Fruit fly (Drosophila melanogaster): ENCODE results near the gene eater.

Gene eater

dm6 chr3R:27070906-27071498, 28.5 kb downstream of the eater start (continued):
- peak in 1 of 2 experiments; percentile 19 for TF ChIP-seq dpn (GFP tag; optimal IDR thresholded peaks at IDR 0.05)
- TF ChIP-seq Med (GFP tag), result peak; percentile 86
- TF ChIP-seq shn (GFP tag; optimal IDR thresholded peaks at IDR 0.05), result peak; percentile 20
- TF ChIP-seq CG17385 (GFP tag; optimal IDR thresholded peaks at IDR 0.05), result peak; percentile 1
- peak; percentile 30; the same call in 1 of the 2 replicates for TF ChIP-seq CG10366 (GFP tag; IDR thresholded peaks at IDR 0.05)
- 0 out of 2 replicates have a peak, but pooled peaks have one; percentile 6 for TF ChIP-seq CG11085 (GFP tag; IDR thresholded peaks at IDR 0.05)
- peak; percentile 23 for TF ChIP-seq CG12769 (tag; optimal IDR thresholded peaks at IDR 0.05)
- peak; percentile 38 for TF ChIP-seq Vsx1 (GFP tag; optimal IDR thresholded peaks at IDR 0.05)
- TF ChIP-seq ase (GFP tag; IDR thresholded peaks at IDR 0.05), result 0 out of 3 replicates have a peak, but pooled peaks have one; percentile 31
- no peak for TF ChIP-seq CG15269 (tag; optimal IDR thresholded peaks at IDR 0.05)
- 0 out of 2 replicates have a peak, but pooled peaks have one; percentile 28 for TF ChIP-seq ranshi (GFP tag; IDR thresholded peaks at IDR 0.05)
- TF ChIP-seq dysf (GFP tag; IDR thresholded peaks at IDR 0.05), result peak; percentile 33; the same call in 2 of the 3 replicates
- TF ChIP-seq zfh2 (GFP tag; optimal IDR thresholded peaks at IDR 0.05), result peak; percentile 9
- no peak for TF ChIP-seq BtbVII (GFP tag; optimal IDR thresholded peaks at IDR 0.05)
- peak; percentile 74 for TF ChIP-seq Ets65A (GFP tag)
- 0 out of 2 replicates have a peak, but pooled peaks have one; percentile 19 for TF ChIP-seq CG32532 (GFP tag; IDR thresholded peaks at IDR 0.05)
- TF ChIP-seq pan (optimal IDR thresholded peaks at IDR 0.05), result no peak
- peak in 1 of 2 experiments; percentile 31 for TF ChIP-seq pan (GFP tag; optimal IDR thresholded peaks at IDR 0.05 in 1 of 2, IDR thresholded peaks at IDR 0.05 in 1 of 2)
- peak; percentile 58; the same call in 1 of the 2 replicates for TF ChIP-seq vvl (GFP tag; IDR thresholded peaks at IDR 0.05)
- peak; percentile 49; the same call in 2 of the 3 replicates for TF ChIP-seq CG7357 (GFP tag; IDR thresholded peaks at IDR 0.05)
- no peak for TF ChIP-seq Trl (optimal IDR thresholded peaks at IDR 0.05)
- no peak for TF ChIP-seq Trl (GFP tag; optimal IDR thresholded peaks at IDR 0.05)
- peak; percentile 1 for TF ChIP-seq Fer3 (tag; optimal IDR thresholded peaks at IDR 0.05)
- TF ChIP-seq slbo (GFP tag; IDR thresholded peaks at IDR 0.05), result peak; percentile 32; the same call in 1 of the 2 replicates
- TF ChIP-seq Hr78 (GFP tag; optimal IDR thresholded peaks at IDR 0.05), result peak in 1 of 2 experiments; percentile 16
- TF ChIP-seq ttk (GFP tag; IDR thresholded peaks at IDR 0.05), result 0 out of 2 replicates have a peak, but pooled peaks have one; percentile 20
- TF ChIP-seq dmrt99B (tag; optimal IDR thresholded peaks at IDR 0.05), result peak; percentile 8
- no peak for TF ChIP-seq dmrt11E (tag; optimal IDR thresholded peaks at IDR 0.05)
- TF ChIP-seq seq (GFP tag; IDR thresholded peaks at IDR 0.05), result no peak
- TF ChIP-seq gro (GFP tag; optimal IDR thresholded peaks at IDR 0.05), result no peak
- TF ChIP-seq CG16813 (GFP tag; IDR thresholded peaks at IDR 0.05; ENCODE audit: partially characterized antibody), result 0 out of 3 replicates have a peak, but pooled peaks have one; percentile 26
- TF ChIP-seq lilli (GFP tag; optimal IDR thresholded peaks at IDR 0.05), result peak; percentile 29
- peak; percentile 7 for TF ChIP-seq CG2120 (GFP tag; optimal IDR thresholded peaks at IDR 0.05)
- peak; percentile 14 for TF ChIP-seq gem (tag; optimal IDR thresholded peaks at IDR 0.05)
- no peak for TF ChIP-seq klu (GFP tag; IDR thresholded peaks at IDR 0.05)
- TF ChIP-seq H2.0 (GFP tag; IDR thresholded peaks at IDR 0.05), result peak; percentile 12; the same call in 1 of the 2 replicates
- no peak for TF ChIP-seq CG15696 (tag; optimal IDR thresholded peaks at IDR 0.05)
- TF ChIP-seq so (GFP tag; IDR thresholded peaks at IDR 0.05), result no peak
- no peak for TF ChIP-seq CrebB (tag; optimal IDR thresholded peaks at IDR 0.05)
- peak; percentile 31; the same call in 1 of the 2 replicates for TF ChIP-seq CG14441 (GFP tag; IDR thresholded peaks at IDR 0.05)
- TF ChIP-seq mam (GFP tag; optimal IDR thresholded peaks at IDR 0.05), result peak; percentile 15
- peak; percentile 36; the same call in 1 of the 3 replicates for TF ChIP-seq CG6175 (GFP tag; IDR thresholded peaks at IDR 0.05)
- TF ChIP-seq aop (GFP tag; IDR thresholded peaks at IDR 0.05), result no peak
- TF ChIP-seq z (GFP tag; IDR thresholded peaks at IDR 0.05), result 0 out of 3 replicates have a peak, but pooled peaks have one; percentile 8
- no peak for TF ChIP-seq CG2678 (tag; optimal IDR thresholded peaks at IDR 0.05)
- peak; percentile 24 for TF ChIP-seq Sox102F (GFP tag; optimal IDR thresholded peaks at IDR 0.05)
- TF ChIP-seq sens (GFP tag), result peak; percentile 67
- peak; percentile 96 for TF ChIP-seq CG10274 (GFP tag; optimal IDR thresholded peaks at IDR 0.05)
- peak; percentile 98 for TF ChIP-seq Blimp-1 (GFP tag; optimal IDR thresholded peaks at IDR 0.05)
- peak; percentile 14 for TF ChIP-seq grn (GFP tag; optimal IDR thresholded peaks at IDR 0.05)
